Worm (Caenorhabditis elegans) whole organism, late embryonic: Measurements from ENCODE around the gene srh-10.

Experiments
- ahr-1 ChIP-seq: sonication (generic microtip); optimal IDR thresholded peaks from 2 replicates; lab custom pipeline; 2016; ENCODE audit warnings: missing genetic modification characterization, missing compliant biosample characterization
- ama-1 ChIP-seq: fragments of 150-350 bp; optimal IDR thresholded peaks from 2 replicates; lab custom pipeline; 2014
- ceh-31 ChIP-seq: sonication (generic microtip); optimal IDR thresholded peaks from 2 replicates; lab custom pipeline; 2016; ENCODE audit warnings: missing genetic modification characterization, missing compliant biosample characterization
- fax-1 ChIP-seq: sonication (generic microtip); optimal IDR thresholded peaks from 2 replicates; lab custom pipeline; 2016; ENCODE audit warnings: missing genotype, missing genetic modification characterization, missing compliant biosample characterization
- nfya-1 ChIP-seq: sonication (generic microtip); optimal IDR thresholded peaks from 2 replicates; lab custom pipeline; 2017; ENCODE audit warnings: missing genetic modification characterization, mild to moderate bottlenecking, missing compliant biosample characterization, antibody characterized with exemption, moderate library complexity
- syd-9 ChIP-seq: sonication (generic microtip); optimal IDR thresholded peaks from 2 replicates; lab custom pipeline; 2016; ENCODE audit warnings: mild to moderate bottlenecking, missing genetic modification characterization, moderate library complexity, missing compliant biosample characterization

DNA sequence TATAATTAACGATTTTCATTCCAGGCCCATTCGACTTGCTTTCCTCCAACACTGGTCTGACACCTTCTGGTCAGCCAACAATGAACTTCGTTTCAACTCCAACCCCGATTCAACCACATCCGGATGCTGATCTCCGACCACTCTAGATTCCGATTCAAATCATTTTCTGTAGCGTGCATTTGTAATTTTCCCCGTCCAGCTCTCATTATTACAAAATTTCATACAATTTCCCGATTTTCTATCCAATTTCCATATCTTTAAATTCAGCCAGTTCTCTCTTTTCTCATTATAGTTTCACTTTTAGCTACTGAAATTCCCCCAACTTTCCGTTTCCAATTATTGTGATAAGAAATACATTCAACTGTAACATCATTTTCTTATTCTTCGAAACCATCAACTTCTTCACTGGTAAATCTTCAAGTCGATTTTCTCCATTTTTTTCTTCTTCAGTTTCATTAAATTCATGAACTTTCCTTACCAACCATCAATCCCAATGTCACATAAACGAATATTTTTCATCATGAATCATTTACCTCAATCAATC lies 51.3 kb downstream of the srh-10 start:
- TF ChIP-seq ahr-1 (tag; lab: Kevin White, UChicago) (no peak), ama-1 (lab: Kevin White, UChicago) (no peak), nfya-1 (tag; lab: Kevin White, UChicago) (no peak), ceh-31 (no peak), fax-1 (no peak), syd-9 (tag; lab: Kevin White, UChicago) (no peak)
